Fruit fly (Drosophila melanogaster): ENCODE data around the gene Pdss2.

Gene Pdss2

DNA sequence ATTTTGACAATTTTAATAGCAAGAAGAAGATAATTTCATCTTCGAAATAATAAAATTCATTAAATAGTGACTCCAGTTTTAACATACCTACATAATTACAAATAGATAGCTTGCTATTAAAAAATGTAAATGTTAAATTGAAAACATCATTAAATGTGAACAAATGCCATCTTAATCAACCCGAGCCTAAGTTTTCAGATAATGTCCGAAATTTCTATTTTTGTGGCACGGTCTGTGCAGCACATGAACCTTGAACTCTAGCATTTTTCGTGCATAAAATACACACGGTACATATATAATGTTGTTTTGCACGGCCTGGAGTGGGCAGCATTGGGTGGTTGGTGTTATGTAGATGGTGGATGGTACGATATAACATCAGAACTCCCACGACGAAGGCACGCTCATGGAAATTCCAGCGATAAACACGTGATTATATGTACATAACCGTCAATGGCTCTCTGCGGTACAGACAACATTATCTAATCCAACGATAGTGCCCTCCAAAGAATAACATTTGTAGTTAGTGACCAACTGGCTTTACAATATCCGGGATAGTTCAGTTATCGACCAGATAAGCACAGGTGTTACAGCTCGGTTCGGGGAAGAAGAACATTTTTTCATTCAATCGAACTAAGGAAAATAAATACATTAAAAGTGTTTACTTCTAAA, 22.5 kb downstream of the Pdss2 start:
- no peak for TF ChIP-seq noc (tag; optimal IDR thresholded peaks at IDR 0.05)

DNA sequence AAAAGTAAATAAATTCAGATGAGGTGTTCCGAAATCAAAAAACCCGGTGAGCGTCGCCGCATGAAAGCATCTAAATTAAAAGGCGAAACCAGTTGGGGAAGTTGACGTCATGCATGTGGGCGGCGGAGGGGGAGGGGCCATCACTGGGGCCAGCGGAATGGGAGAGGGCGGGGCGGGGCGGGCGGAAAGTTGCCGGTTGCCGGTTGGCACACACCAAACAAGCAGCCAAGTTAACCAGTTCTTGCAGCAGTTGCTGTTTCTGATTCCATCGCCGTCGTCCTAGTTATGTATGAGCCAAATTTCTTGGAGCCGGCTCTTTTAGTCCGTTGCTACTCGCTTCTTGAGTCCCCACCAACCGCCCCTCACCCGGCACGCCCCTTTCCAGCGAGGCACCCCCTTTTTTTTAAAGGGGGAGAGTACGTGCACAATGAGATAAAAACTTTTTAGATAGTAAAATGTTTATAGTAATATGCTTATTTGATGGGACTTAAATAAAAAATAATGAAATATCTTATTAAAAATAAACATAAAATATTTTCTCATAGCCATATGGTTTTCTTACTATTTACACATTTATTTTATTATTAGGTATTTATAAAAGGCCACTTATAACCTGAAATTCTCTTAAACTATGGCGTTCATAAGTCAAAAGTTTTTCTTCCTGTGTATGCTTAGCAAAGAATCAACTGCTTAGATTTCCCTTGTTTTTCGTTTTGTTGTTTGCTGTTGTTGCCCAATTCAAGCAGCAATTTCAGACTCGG, 24.7 kb downstream of the Pdss2 start:
- no peak for TF ChIP-seq noc (tag; optimal IDR thresholded peaks at IDR 0.05)

DNA sequence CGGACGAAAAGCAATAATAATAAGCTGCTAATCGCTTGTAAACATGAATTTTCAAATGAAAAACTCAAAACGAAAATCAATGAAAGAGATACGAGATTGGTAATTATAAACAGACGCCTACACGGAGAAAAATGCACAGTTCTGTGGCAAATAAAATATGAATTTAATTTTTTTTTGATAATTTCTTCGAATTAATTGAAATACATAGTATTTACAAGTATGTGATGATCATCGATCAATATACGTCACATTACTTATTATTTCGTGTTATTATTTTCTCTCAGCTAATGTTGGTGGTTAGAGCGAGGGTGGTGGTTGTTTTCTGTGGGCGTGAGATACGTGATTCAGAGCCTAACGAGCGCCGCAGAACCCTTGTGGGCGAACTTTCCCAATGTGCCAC, 26.0 kb downstream of the Pdss2 start:
- TF ChIP-seq noc (tag; optimal IDR thresholded peaks at IDR 0.05), result no peak

DNA sequence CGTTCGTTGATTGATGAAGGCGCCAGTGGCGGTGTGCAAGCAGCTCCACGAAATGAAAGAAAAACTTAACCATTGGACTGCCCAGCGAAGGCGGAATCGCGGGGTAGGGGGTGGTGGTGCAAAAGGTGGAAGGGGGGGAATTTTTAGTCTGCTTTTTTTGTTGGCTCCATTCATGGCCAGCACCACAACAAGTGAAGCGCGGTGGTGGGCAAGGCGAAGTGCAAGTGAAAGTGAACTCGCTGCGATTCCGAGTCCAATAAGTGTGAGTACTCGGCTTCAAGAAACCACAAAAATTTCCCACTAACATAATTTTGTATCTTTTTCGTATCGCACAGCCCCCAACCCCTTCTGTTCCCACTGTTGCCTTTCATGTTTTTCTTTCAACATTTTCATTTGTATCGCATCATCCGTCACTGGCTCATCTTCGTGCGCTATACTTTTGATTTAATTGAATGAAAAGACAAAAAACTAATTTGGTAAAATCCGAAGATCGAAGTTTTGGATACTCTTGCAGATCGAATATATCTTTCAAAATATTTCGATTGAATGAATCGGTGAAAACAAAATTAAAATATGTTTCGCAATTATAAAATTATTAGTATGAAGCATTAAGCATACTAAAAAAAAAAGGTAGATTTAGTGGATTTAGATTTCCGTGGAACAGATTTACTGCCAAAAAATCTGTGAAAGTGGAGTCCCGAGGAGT, 26.6 kb downstream of the Pdss2 start:
- no peak for TF ChIP-seq noc (tag; optimal IDR thresholded peaks at IDR 0.05)

DNA sequence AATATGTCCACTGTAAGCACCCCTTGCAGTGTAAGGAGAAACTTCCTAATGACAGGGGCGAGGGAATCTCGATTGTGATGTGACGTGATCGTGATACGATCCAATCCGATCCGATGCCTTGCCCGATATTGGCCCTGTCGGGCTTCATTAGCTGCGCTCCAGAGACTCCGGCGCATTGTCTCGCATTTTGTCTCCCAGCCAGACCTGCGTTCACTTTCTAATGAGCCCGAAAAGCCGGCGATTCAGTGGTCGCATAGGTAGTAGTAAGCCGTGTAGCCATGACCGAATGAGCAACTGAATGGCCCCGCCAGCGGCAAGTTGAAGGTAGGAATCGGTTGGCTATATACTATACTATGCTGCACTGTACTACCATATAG, 27.2 kb downstream of the Pdss2 start:
- TF ChIP-seq noc (tag; optimal IDR thresholded peaks at IDR 0.05), result no peak

DNA sequence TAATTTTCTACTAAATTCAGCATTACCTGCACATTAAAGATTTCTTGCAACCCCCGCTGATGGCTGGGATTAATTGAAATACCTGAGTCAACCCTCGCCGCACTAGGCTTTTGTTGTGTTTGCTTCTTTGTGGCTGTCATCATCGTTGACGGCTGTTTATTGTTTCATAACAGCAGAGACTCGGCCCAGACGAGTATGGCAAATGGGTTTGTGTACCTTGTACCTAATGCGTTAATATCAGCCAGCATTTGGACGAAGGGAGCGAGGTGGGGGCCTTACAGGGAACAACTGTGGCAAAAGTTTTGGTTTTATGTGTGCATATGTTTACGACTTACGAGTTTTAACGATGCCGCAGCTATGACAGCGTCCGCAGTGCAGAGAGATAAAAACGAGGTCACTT, 28.1 kb downstream of the Pdss2 start:
- no peak for TF ChIP-seq noc (tag; optimal IDR thresholded peaks at IDR 0.05)

DNA sequence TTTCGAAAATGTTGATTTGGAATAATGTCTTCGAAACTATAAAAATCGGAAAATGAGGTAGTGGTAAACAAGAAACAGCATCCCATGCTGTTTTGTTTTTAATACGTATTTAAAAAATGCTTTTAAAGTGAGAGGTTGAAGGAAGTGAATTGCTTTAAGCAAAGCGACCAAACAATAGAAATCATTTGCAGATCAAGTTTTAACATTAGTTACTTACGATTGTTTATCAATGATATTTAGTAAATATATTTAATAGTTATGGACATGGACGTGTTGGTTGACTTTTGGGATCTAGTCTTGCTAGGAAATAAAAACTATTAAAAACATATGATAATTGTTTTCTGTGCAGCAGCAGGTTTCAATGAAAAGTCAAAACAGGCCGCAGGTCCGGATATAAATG, 28.6 kb downstream of the Pdss2 start:
- TF ChIP-seq noc (tag; optimal IDR thresholded peaks at IDR 0.05), result no peak

DNA sequence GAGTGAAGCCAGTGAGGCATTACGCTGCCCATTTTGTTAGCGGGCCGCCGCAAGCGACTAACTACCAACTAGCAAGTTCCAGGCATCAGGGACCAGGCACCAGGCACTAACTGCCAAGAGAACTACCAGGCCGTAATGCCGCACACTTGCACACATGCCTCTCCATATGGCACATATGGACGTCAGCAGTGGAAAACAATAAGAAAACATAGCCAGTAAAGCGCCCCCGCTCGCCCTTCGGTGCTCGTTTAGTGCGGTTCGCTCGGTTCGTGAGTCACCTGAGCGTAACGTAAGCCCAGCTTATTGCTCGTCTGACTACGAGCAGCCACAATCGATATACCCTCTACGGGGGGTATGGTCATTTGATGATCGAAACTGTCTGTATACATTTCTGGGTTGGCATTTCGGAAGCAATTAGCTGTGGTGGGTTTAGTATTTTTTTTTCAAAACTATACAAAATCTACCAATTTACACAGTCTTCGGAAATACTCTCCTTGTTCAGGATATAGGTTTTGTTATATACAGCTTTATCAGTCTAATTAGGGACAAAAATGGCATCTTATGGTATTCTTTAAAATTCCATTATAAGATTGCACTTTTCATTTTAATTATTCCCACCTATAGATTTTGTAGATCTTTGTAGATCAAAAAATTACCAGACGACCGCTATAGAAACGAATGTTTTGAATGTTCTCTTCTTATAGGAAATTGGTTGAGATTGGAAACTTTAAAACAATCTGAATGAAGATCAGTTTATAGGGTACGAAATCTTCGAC, 29.3 kb downstream of the Pdss2 start:
- no peak for TF ChIP-seq noc (tag; optimal IDR thresholded peaks at IDR 0.05)

DNA sequence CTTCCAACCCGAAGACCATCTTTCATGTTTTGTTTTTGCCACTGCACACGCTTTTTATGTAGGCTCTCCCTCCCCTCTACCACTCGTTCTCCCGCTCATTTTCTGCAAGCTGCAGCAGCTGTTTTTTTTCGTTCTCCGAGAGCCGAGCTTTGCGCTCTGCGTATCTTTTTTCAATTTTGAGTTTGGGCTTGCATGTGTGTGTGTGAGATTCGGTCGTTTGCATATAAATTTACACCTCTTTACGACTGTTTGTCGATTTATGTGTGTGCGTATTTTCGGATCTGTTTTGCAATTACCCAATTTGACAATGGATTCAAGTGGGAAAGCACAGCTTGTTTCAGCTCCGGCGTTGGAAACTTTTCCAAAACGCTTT, 29.8 kb downstream of the Pdss2 start:
- TF ChIP-seq noc (tag; optimal IDR thresholded peaks at IDR 0.05), result no peak

DNA sequence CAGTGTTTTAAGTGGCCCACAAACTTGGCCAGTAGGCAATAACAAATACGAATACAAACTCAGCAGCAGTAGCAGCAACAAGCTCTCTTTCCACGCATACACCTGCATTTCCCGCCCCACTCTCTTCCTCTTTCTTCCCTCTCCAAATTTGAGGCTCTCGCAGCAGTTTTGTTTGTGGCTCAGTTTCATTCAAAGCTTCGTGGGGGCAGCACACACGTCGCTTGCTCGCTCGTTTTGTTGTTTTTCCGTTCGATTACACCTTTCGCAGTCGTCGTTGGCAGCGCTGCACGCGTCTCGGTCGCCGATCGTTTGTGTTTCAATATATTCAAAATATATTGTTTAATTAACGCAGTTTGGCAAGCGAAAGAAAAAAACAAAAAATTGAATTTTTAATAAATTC, 30.9 kb downstream of the Pdss2 start:
- TF ChIP-seq noc (tag; optimal IDR thresholded peaks at IDR 0.05), result peak; percentile 7

DNA sequence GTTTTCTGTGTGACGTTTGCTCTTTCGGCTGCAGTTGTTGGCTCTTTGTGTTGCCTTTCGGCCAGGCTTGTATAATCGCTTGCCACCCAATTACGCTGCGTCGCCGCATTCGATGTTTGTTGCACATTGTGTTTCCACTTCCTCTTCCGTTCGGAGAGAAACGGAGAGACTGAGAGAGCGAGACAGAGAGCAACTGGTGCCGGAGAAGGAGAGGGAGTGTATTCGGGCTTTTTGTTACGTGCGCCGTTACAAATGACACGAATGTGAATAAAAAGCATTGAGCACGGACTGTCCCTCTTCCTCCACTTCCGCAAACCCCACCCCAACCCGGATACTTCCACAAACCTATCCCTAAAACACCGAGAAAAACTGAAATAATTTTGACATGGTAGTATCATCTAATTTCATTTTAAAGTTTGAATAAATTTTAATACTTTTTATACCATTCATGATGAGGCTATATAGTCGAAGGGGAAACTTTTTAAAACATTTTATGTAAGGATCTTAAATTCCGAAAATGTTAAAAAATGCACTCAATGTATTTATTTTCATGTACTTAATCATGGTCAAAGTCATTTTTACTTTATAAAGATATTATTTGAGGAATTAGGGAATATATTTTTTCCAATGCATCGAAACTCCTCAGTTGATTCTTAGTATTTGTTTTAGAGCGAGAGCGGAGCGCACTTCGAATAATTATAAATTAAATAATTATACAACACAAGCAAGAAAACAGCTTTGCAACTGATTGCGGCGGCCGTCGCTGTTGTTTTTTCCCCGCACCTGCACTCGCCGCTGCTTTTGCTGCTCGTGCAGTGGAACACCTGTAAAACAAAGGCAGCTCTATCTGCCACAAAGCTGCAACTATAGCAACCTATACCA, 32.7 kb downstream of the Pdss2 start:
- no peak for TF ChIP-seq noc (tag; optimal IDR thresholded peaks at IDR 0.05)

DNA sequence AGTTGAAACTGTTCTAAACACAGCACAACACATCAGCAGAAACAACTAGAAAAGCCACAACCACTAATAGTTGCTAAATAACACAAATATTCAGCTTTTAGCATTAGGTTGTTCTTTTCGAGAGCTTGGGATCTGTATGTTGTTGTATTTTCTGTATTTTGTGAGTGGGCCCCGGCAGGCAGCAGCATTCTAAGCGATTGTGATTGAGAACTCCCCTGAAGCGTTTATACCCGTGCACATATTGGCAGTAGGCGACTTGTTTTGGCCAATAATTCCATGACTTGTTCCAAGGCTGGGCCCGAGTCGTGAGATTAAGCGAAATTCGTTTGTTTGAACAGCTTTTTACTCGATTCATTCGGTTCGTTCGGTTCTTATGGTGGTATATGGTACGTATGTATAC, 34.3 kb downstream of the Pdss2 start:
- TF ChIP-seq noc (tag; optimal IDR thresholded peaks at IDR 0.05), result no peak

DNA sequence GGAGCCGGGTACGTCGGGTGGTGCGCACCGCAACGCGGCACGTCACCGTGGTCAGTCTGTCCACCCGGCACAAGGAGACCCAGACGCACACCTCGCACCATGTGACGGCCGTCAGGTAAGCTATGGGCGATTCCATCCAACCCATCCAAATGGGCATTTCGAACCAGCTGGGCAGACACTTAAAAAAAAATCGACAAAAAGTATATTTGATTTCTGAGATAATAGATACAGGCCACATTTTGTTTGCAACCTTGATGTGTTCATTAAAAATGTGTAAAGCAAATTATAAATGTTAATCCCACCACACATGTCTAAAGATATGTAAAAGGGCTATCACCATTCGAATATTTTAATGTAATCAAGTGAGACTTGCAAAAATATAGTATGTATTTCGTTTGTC, 36.9 kb downstream of the Pdss2 start:
- no peak for TF ChIP-seq noc (tag; optimal IDR thresholded peaks at IDR 0.05)

DNA sequence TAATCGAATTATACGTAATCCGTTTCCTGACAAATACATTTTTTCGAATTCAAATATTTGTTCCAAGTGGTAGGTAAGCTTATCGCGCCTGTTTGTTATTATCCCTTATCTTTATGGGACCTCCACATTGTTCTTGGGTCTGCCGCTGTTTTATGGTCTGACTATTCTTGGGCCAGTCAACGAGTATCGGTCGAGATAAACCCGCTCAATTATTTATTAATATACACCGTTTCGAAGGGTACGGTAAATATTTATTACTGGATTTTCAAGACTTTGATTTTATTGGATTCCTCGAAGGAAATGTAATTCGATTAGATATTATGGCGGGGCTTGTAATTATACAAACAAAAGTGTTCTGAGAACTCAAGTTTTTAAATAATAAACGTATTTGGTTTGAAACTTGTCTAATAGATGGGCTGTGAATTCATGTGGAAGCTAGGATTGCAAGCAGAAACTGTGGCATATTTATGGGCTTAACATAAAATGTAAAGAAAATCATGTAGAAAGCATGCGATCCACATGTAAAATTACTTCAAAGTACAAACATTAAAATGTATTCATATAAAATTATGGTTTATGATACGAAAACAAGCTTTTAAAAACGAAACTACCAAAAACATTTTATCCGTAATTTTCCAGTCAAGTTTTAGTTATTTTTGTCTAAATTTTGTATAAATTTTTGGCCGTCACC, 37.6 kb downstream of the Pdss2 start, which contains the start of gene CG43072:
TSS of gene CG43072 (plus strand) at position 641 of the 691 bp plus-strand sequence.
- peak; percentile 35 for TF ChIP-seq noc (tag; optimal IDR thresholded peaks at IDR 0.05)

Data from whole organism, larva.